Worm (Caenorhabditis elegans) whole organism, early embryonic: ENCODE data around the gene parn-2.
A peak's percentile ranks its signal among the peaks of the same experiment; 100 is the strongest.

Experiments used
- B0310.2 ChIP-seq: sonication (generic microtip); optimal IDR thresholded peaks from 2 replicates; lab custom pipeline; 2016; ENCODE audit warnings: mild to moderate bottlenecking, missing genetic modification characterization, missing compliant biosample characterization
- F13C5.2 ChIP-seq: sonication (generic microtip); optimal IDR thresholded peaks from 2 replicates; lab custom pipeline; 2017; ENCODE audit warnings: mild to moderate bottlenecking, missing genetic modification characterization, inconsistent platforms, missing compliant biosample characterization
- aly-1 ChIP-seq: sonication (generic microtip); optimal IDR thresholded peaks from 2 replicates; lab custom pipeline; 2016; ENCODE audit warnings: missing genetic modification characterization, missing compliant biosample characterization
- ama-1 ChIP-seq: fragments of 150-350 bp; optimal IDR thresholded peaks from 2 replicates; lab custom pipeline; 2014
- ceh-13 ChIP-seq: fragments of 200-800 bp; sonication (Bioruptor generic); optimal IDR thresholded peaks from 2 replicates; lab custom pipeline; 2018; ENCODE audit warnings: mild to moderate bottlenecking, missing genetic modification characterization, missing compliant biosample characterization
- ceh-36 ChIP-seq: sonication (generic microtip); optimal IDR thresholded peaks from 2 replicates; lab custom pipeline; 2016; ENCODE audit warnings: missing genetic modification characterization, inconsistent platforms, missing compliant biosample characterization
- ets-7 ChIP-seq: sonication (generic microtip); optimal IDR thresholded peaks from 2 replicates; lab custom pipeline; 2016; ENCODE audit warnings: missing genotype, missing genetic modification characterization, missing compliant biosample characterization
- flt-1 ChIP-seq: fragments of 200-800 bp; sonication (Bioruptor generic); IDR thresholded peaks from 2 replicates; pipeline ENCODE4 v1.3.6; 2022; ENCODE audit warnings: missing genetic modification characterization, missing compliant biosample characterization
- hmbx-1 ChIP-seq: sonication (generic microtip); optimal IDR thresholded peaks from 2 replicates; lab custom pipeline; 2016; ENCODE audit warnings: mild to moderate bottlenecking, missing genetic modification characterization, missing compliant biosample characterization
- hmg-4 ChIP-seq: fragments of 200-800 bp; sonication (Bioruptor generic); optimal IDR thresholded peaks from 2 replicates; lab custom pipeline; 2018; ENCODE audit warnings: mild to moderate bottlenecking, missing genetic modification characterization, missing compliant biosample characterization
- hnd-1 ChIP-seq: sonication (generic microtip); optimal IDR thresholded peaks from 2 replicates; lab custom pipeline; 2016; ENCODE audit warnings: missing genetic modification characterization, missing compliant biosample characterization
- pes-1 ChIP-seq: fragments of 200-800 bp; sonication (Bioruptor generic); IDR thresholded peaks from 2 replicates; pipeline ENCODE4 v1.3.6; 2022; ENCODE audit warnings: missing genetic modification reagents, missing genetic modification characterization, missing compliant biosample characterization
- scrt-1 ChIP-seq: fragments of 200-800 bp; sonication (Bioruptor generic); IDR thresholded peaks from 2 replicates; pipeline ENCODE4 v1.3.6; 2022; ENCODE audit warnings: missing genetic modification characterization, missing compliant biosample characterization
- sea-1 ChIP-seq: fragments of 200-800 bp; sonication (Bioruptor generic); conservative IDR thresholded peaks from 2 replicates; pipeline ENCODE4 v1.3.6; 2022; ENCODE audit warnings: missing genetic modification characterization, missing compliant biosample characterization
- tbx-11 ChIP-seq: fragments of 200-800 bp; sonication (Bioruptor generic); IDR thresholded peaks from 2 replicates; pipeline ENCODE4 v1.3.6; 2022; ENCODE audit warnings: missing genetic modification characterization, missing compliant biosample characterization
- tbx-37 ChIP-seq: fragments of 200-800 bp; sonication (Bioruptor generic); conservative IDR thresholded peaks from 2 replicates; pipeline ENCODE4 v1.3.6; 2022; ENCODE audit warnings: missing genetic modification reagents, missing genetic modification characterization, missing compliant biosample characterization
- tra-4 ChIP-seq: sonication (generic microtip); optimal IDR thresholded peaks from 2 replicates; lab custom pipeline; 2017; ENCODE audit warnings: missing genetic modification characterization, missing compliant biosample characterization

The parn-2 gene

DNA sequence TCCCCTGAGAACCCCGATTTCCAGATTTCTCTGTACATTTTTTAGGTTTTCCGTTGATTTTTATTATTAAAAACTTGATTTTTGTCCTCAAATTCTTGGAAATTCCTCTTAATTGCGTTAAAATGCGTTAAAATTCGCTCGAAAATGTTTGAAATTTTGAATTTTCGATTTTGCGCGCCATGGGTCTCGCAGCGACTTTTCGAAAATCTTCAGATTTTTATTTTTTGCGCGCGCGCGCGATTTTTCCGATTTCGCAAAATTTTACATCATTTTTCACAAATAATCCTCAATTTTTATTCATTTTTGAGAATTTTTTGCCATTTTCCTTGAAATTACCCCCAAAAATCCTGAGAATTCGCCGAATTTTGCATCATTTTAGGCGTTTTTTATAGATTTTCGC, 27.6 kb upstream of the parn-2 start:
- TF ChIP-seq hmbx-1 (tag; lab: Kevin White, UChicago), result no peak
- no peak for TF ChIP-seq ceh-13
- no peak for TF ChIP-seq hmg-4 (GFP tag; lab: Kevin White, UChicago)
- no peak for TF ChIP-seq F13C5.2 (tag; lab: Kevin White, UChicago)
- TF ChIP-seq scrt-1 (GFP tag; lab: Robert Waterston, UW), result no peak
- no peak for TF ChIP-seq flt-1 (GFP tag; lab: Robert Waterston, UW)
- no peak for TF ChIP-seq tbx-37 (GFP tag; lab: Robert Waterston, UW)
- no peak for TF ChIP-seq ama-1
- TF ChIP-seq ets-7 (tag; lab: Kevin White, UChicago), result no peak

DNA sequence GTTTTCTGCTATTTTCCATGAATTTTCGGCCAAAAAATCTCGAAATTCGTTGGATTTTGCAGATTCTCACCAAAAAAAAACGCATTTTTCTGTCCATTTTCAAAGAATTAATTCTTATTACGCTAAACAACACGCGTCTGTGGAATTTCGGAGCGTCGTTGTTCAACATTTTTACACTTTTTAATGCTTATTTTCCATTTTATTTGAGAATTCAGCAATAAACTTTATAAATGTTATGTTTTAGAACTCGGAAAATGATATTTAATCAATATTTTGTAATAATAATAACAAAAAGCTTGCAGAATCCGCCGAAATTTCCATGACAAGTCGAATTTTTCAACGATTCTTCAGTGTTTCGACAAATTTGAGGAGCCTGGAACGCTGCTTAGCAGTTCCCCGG, 23.9 kb upstream of the parn-2 start, which contains the start of gene ife-5:
TSS of gene ife-5 (plus strand) at position 301 of the 400 bp plus-strand sequence.
- TF ChIP-seq hmg-4 (GFP tag; lab: Kevin White, UChicago) (no peak), B0310.2 (tag; lab: Kevin White, UChicago) (no peak), sea-1 (GFP tag; lab: Robert Waterston, UW) (no peak), ama-1 (no peak), tbx-37 (GFP tag; lab: Robert Waterston, UW) (no peak)

DNA sequence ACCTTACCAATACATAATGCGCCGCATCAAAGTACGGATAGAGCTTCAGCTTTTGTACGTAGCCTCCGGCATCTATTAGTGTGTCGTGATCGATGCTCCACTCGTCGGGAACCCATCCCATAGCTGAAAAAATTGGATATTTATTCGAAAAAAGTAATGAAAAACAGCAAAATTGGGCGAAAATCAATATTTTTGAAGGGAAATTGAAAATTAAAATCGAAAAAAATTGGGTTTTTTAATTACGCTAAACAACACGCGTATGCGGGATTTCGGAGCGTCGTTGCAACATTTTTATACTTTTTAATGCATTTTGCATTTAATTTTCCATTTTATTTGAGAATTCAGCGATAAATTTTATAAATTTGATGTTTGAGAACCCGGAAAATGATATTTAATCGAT, 22.8 kb upstream of the parn-2 start, which contains the start of the genes tric-1B.2 and Y57A10A.29:
TSS of gene tric-1B.2 (minus strand) at position 129 of the 400 bp plus-strand sequence.
TSS of gene Y57A10A.29 (plus strand) at position 303 of the 400 bp plus-strand sequence.
- TF ChIP-seq hnd-1 (tag; lab: Kevin White, UChicago), result no peak
- no peak for TF ChIP-seq scrt-1 (GFP tag; lab: Robert Waterston, UW)
- no peak for TF ChIP-seq pes-1 (GFP tag; lab: Robert Waterston, UW)
- TF ChIP-seq ceh-36 (tag; lab: Kevin White, UChicago), result no peak
- no peak for TF ChIP-seq sea-1 (GFP tag; lab: Robert Waterston, UW)
- no peak for TF ChIP-seq tra-4 (tag; lab: Kevin White, UChicago)
- TF ChIP-seq F13C5.2 (tag; lab: Kevin White, UChicago), result no peak
- TF ChIP-seq aly-1 (tag; lab: Kevin White, UChicago), result no peak
- no peak for TF ChIP-seq tbx-11
- TF ChIP-seq B0310.2 (tag; lab: Kevin White, UChicago), result no peak
- no peak for TF ChIP-seq ets-7 (tag; lab: Kevin White, UChicago)
- no peak for TF ChIP-seq ama-1
- TF ChIP-seq hmg-4 (GFP tag; lab: Kevin White, UChicago), result no peak
- TF ChIP-seq hmbx-1 (tag; lab: Kevin White, UChicago), result no peak
- no peak for TF ChIP-seq ceh-13
- TF ChIP-seq tbx-37 (GFP tag; lab: Robert Waterston, UW), result no peak
- no peak for TF ChIP-seq flt-1 (GFP tag; lab: Robert Waterston, UW)

DNA sequence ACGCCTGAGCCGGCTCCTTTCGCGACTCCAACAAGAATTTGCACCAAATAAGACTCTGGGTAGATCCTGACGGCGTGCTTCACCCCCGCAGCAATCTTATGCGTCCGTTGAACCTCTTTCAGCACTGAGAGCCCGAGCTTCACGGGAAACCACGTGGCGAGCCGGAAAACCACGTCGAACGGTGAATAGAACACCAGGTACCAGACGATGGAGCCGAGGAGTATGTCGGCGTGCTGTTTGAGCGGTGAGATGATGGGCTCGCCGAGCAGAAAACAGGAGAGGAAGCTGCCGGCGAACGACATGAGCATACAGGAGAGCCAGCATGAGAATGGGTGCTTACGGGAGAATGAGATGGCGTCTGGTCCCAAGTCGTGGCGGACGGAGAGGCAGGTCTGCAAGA, 22.2 kb upstream of the parn-2 start:
- TF ChIP-seq aly-1 (tag; lab: Kevin White, UChicago) (no peak), hmg-4 (GFP tag; lab: Kevin White, UChicago) (peak; percentile 9)

DNA sequence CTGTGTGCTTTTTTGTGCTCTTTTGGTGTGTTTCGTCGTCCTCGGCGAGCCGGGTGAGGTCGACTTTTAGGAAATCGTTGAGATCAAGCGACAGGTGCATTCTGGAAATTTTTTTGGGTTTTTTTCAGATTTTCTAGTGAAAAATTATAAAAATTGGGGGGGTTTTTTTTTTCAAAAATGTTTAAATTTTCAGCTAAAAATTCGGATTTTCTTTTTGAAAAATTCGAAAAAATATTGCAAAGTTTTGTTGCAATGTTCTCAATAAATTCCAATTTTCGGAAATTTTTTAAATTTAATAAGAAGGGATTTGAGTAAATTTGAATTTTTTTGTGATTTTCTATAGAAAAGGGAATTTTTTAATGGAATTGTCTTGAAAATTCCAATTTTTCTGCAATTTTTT, 18.5 kb upstream of the parn-2 start, which contains the start of gene Y57A10A.27:
TSS of gene Y57A10A.27 (minus strand) at position 101 of the 400 bp plus-strand sequence.
- no peak for TF ChIP-seq hmbx-1 (tag; lab: Kevin White, UChicago)
- TF ChIP-seq ceh-36 (tag; lab: Kevin White, UChicago), result no peak
- no peak for TF ChIP-seq ama-1
- TF ChIP-seq sea-1 (GFP tag; lab: Robert Waterston, UW), result no peak
- no peak for TF ChIP-seq aly-1 (tag; lab: Kevin White, UChicago)
- TF ChIP-seq flt-1 (GFP tag; lab: Robert Waterston, UW), result no peak
- TF ChIP-seq tra-4 (tag; lab: Kevin White, UChicago), result no peak
- no peak for TF ChIP-seq ceh-13
- no peak for TF ChIP-seq pes-1 (GFP tag; lab: Robert Waterston, UW)
- no peak for TF ChIP-seq scrt-1 (GFP tag; lab: Robert Waterston, UW)
- no peak for TF ChIP-seq B0310.2 (tag; lab: Kevin White, UChicago)

DNA sequence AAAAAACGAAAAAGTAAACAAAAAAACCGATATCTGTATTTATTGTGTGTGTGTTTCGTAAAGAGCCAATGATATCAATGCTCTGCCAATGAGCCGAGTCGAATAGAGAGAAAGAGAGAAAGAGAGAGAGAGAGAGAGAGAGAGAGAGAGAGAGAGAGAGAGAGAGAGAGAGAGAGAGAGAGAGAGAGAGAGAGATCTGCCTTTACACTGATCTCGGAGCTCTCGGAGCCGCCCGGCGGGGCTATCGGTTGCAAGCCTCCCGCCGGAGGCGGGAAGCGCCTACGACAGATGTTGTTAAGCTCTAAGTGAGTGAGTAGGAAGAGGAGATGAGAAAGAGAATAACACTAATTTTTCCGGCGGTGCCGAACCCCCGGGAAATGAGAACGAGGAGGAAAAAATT, 12.4 kb upstream of the parn-2 start:
- TF ChIP-seq tbx-11 (no peak), tra-4 (tag; lab: Kevin White, UChicago) (no peak), ama-1 (no peak), scrt-1 (GFP tag; lab: Robert Waterston, UW) (no peak), pes-1 (GFP tag; lab: Robert Waterston, UW) (no peak), sea-1 (GFP tag; lab: Robert Waterston, UW) (no peak), aly-1 (tag; lab: Kevin White, UChicago) (no peak), tbx-37 (GFP tag; lab: Robert Waterston, UW) (no peak), ceh-13 (no peak), flt-1 (GFP tag; lab: Robert Waterston, UW) (no peak), ceh-36 (tag; lab: Kevin White, UChicago) (no peak), hmbx-1 (tag; lab: Kevin White, UChicago) (no peak), B0310.2 (tag; lab: Kevin White, UChicago) (no peak), hmg-4 (GFP tag; lab: Kevin White, UChicago) (no peak), F13C5.2 (tag; lab: Kevin White, UChicago) (no peak)

DNA sequence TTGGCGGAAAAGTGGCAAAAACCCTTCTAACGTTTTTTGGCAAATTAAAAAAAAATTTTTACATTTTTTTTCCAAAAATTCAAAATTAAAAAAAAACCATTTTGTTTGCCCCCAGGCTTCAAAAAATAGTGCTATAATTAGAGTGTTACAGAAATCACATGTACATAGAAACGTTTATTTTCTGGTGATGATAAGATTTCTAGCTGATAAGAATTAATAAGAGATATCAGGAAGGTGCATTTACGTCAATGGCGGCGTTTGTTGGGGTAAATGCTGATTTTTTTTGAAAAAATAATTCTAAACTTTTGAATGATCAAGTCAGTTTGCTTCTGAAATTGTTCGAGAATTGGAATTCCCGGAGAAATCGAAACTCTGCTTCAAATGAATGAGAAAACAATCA, 10.4 kb upstream of the parn-2 start:
- TF ChIP-seq tra-4 (tag; lab: Kevin White, UChicago), result no peak
- TF ChIP-seq scrt-1 (GFP tag; lab: Robert Waterston, UW), result no peak
- no peak for TF ChIP-seq sea-1 (GFP tag; lab: Robert Waterston, UW)
- TF ChIP-seq hmbx-1 (tag; lab: Kevin White, UChicago), result no peak
- TF ChIP-seq ceh-36 (tag; lab: Kevin White, UChicago), result no peak
- no peak for TF ChIP-seq hnd-1 (tag; lab: Kevin White, UChicago)
- no peak for TF ChIP-seq aly-1 (tag; lab: Kevin White, UChicago)

DNA sequence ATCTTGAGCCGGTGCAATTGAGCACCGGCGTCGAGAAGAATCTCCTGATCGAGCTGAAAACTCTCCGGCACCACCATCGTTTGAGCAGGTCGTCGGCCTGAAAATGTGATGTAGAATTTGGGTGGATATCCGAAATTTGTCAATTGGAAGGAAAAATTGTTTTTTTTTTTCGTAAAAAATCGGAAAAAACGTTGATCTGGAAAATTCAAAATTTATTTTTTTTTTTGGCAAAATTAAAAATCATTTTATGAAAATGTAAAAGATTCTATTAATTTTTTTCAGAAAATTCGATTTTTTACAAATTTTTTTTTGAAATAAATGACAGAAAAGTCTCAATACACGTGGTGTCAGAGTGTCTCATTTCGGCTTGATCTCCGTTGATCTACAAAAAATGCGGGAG, 9.7 kb upstream of the parn-2 start, which contains the start of gene tric-1B.1:
TSS of gene tric-1B.1 (minus strand) at position 101 of the 400 bp plus-strand sequence.
- TF ChIP-seq tbx-11, result no peak
- no peak for TF ChIP-seq aly-1 (tag; lab: Kevin White, UChicago)
- no peak for TF ChIP-seq ceh-36 (tag; lab: Kevin White, UChicago)
- TF ChIP-seq scrt-1 (GFP tag; lab: Robert Waterston, UW), result no peak
- no peak for TF ChIP-seq tra-4 (tag; lab: Kevin White, UChicago)
- no peak for TF ChIP-seq ama-1
- TF ChIP-seq sea-1 (GFP tag; lab: Robert Waterston, UW), result no peak
